Fruit fly (Drosophila melanogaster) whole organism, prepupa: Measurements from ENCODE around the gene UQCR-Q.

Source experiments
- CG10631 ChIP-seq: fragments of 200-800 bp; sonication (Bioruptor generic); optimal IDR thresholded peaks from 2 replicates; lab custom pipeline; 2016; ENCODE audit warnings: missing biosample characterization, missing genetic modification characterization
- CG11294 ChIP-seq: fragments of 200-800 bp; sonication (Bioruptor generic); IDR thresholded peaks from 2 replicates; pipeline ENCODE4 v1.3.6; 2022; ENCODE audit warnings: missing biosample characterization, missing genetic modification characterization
- CG11762 ChIP-seq: fragments of 200-800 bp; sonication (Bioruptor generic); optimal IDR thresholded peaks from 3 replicates; lab custom pipeline; 2016; ENCODE audit warnings: missing biosample characterization, missing genetic modification characterization; ENCODE audit not compliant: insufficient read depth
- CG11902 ChIP-seq: fragments of 200-800 bp; sonication (Bioruptor generic); optimal IDR thresholded peaks from 3 replicates; lab custom pipeline; 2016; ENCODE audit warnings: missing biosample characterization, missing genetic modification characterization
- CG16779 ChIP-seq: fragments of 200-800 bp; sonication (Bioruptor generic); optimal IDR thresholded peaks from 3 replicates; lab custom pipeline; 2017; ENCODE audit warnings: missing biosample characterization, mild to moderate bottlenecking, missing genetic modification characterization
- CG3032 ChIP-seq: fragments of 200-800 bp; optimal IDR thresholded peaks from 2 replicates; lab custom pipeline; 2019; ENCODE audit warnings: missing biosample characterization, mild to moderate bottlenecking, missing genetic modification characterization, moderate library complexity
- CG31627 ChIP-seq: fragments of 200-800 bp; sonication (Bioruptor generic); optimal IDR thresholded peaks from 3 replicates; lab custom pipeline; 2016; ENCODE audit warnings: missing biosample characterization, missing genetic modification characterization
- CG32006 ChIP-seq: fragments of 200-800 bp; sonication (Bioruptor generic); optimal IDR thresholded peaks from 3 replicates; lab custom pipeline; 2017; ENCODE audit warnings: missing biosample characterization, mild to moderate bottlenecking, missing genetic modification characterization
- CG34406 ChIP-seq: fragments of 200-800 bp; sonication (Bioruptor generic); optimal IDR thresholded peaks from 3 replicates; lab custom pipeline; 2016; ENCODE audit warnings: missing biosample characterization, missing genetic modification characterization
- CG3919 ChIP-seq: fragments of 200-800 bp; sonication (Bioruptor generic); optimal IDR thresholded peaks from 3 replicates; lab custom pipeline; 2016; ENCODE audit warnings: missing biosample characterization, missing genetic modification characterization
- CG4318 ChIP-seq: fragments of 200-800 bp; sonication (Bioruptor generic); optimal IDR thresholded peaks from 3 replicates; lab custom pipeline; 2017; ENCODE audit warnings: missing biosample characterization, mild to moderate bottlenecking, missing genetic modification characterization
- CG6163 ChIP-seq: fragments of 200-800 bp; sonication (Bioruptor generic); IDR thresholded peaks from 3 replicates; pipeline ENCODE4 v1.3.6; 2022; ENCODE audit warnings: missing biosample characterization, missing genetic modification characterization
- CG6276 ChIP-seq: fragments of 200-800 bp; sonication (Bioruptor generic); optimal IDR thresholded peaks from 2 replicates; lab custom pipeline; 2017; ENCODE audit warnings: missing biosample characterization, mild to moderate bottlenecking, missing genetic modification characterization
- CG6792 ChIP-seq: fragments of 200-800 bp; sonication (Bioruptor generic); optimal IDR thresholded peaks from 3 replicates; lab custom pipeline; 2016; ENCODE audit warnings: missing biosample characterization, missing genetic modification characterization
- CG6854 ChIP-seq: fragments of 200-800 bp; sonication (Bioruptor generic); optimal IDR thresholded peaks from 2 replicates; lab custom pipeline; 2017; ENCODE audit warnings: missing biosample characterization, mild to moderate bottlenecking, missing genetic modification characterization
- CG7368 ChIP-seq: fragments of 200-800 bp; sonication (Bioruptor generic); optimal IDR thresholded peaks from 3 replicates; lab custom pipeline; 2016; ENCODE audit warnings: missing biosample characterization, missing genetic modification characterization
- CG8119 ChIP-seq: fragments of 200-800 bp; sonication (Bioruptor generic); IDR thresholded peaks from 3 replicates; pipeline ENCODE4 v1.3.6; 2022; ENCODE audit warnings: missing biosample characterization, missing genetic modification characterization
- CG8319 ChIP-seq: fragments of 200-800 bp; sonication (Bioruptor generic); optimal IDR thresholded peaks from 3 replicates; lab custom pipeline; 2016; ENCODE audit warnings: missing biosample characterization, missing genetic modification characterization
- CG8632 ChIP-seq: fragments of 200-800 bp; sonication (Bioruptor generic); optimal IDR thresholded peaks from 3 replicates; lab custom pipeline; 2016; ENCODE audit warnings: missing biosample characterization, missing genetic modification characterization
- CG9139 ChIP-seq: fragments of 200-800 bp; sonication (Bioruptor generic); optimal IDR thresholded peaks from 3 replicates; lab custom pipeline; 2017; ENCODE audit warnings: missing biosample characterization, mild to moderate bottlenecking, missing genetic modification characterization
- Eip78C ChIP-seq: fragments of 200-800 bp; sonication (Bioruptor generic); peaks from one replicate; lab custom pipeline; 2016; ENCODE audit warnings: missing biosample characterization, missing genetic modification characterization
- Ets21C ChIP-seq: fragments of 200-800 bp; sonication (Bioruptor generic); optimal IDR thresholded peaks from 3 replicates; lab custom pipeline; 2016; ENCODE audit warnings: missing biosample characterization, missing genetic modification characterization
- Ets96B ChIP-seq: fragments of 200-800 bp; optimal IDR thresholded peaks from 2 replicates; lab custom pipeline; 2019; ENCODE audit warnings: missing biosample characterization, mild to moderate bottlenecking, missing genetic modification characterization, moderate library complexity
- Gug ChIP-seq: fragments of 200-800 bp; sonication (Bioruptor generic); IDR thresholded peaks from 2 replicates; pipeline ENCODE4 v1.3.6; 2022; ENCODE audit warnings: missing biosample characterization, missing genetic modification characterization
- Hr38 ChIP-seq: sonication (Bioruptor generic); optimal IDR thresholded peaks from 2 replicates; lab custom pipeline; 2016; ENCODE audit warnings: missing biosample characterization, missing genetic modification characterization
- Hr39 ChIP-seq: fragments of 200-800 bp; sonication (Bioruptor generic); optimal IDR thresholded peaks from 2 replicates; lab custom pipeline; 2016; ENCODE audit warnings: missing biosample characterization, missing genetic modification characterization
- Hr4 ChIP-seq: fragments of 200-800 bp; sonication (Bioruptor generic); optimal IDR thresholded peaks from 3 replicates; lab custom pipeline; 2016; ENCODE audit warnings: missing biosample characterization, missing genetic modification characterization
- Lpt ChIP-seq: fragments of 200-800 bp; sonication (Bioruptor generic); optimal IDR thresholded peaks from 3 replicates; lab custom pipeline; 2016; ENCODE audit warnings: missing biosample characterization, missing genetic modification characterization
- Met ChIP-seq: fragments of 200-800 bp; sonication (Bioruptor generic); optimal IDR thresholded peaks from 3 replicates; lab custom pipeline; 2016; ENCODE audit warnings: missing biosample characterization, missing genetic modification characterization
- Sox14 ChIP-seq: fragments of 200-800 bp; sonication (Bioruptor generic); optimal IDR thresholded peaks from 3 replicates; lab custom pipeline; 2016; ENCODE audit warnings: missing biosample characterization, missing genetic modification characterization
- Sox15 ChIP-seq: fragments of 200-800 bp; sonication (Bioruptor generic); optimal IDR thresholded peaks from 3 replicates; lab custom pipeline; 2016; ENCODE audit warnings: missing biosample characterization, missing genetic modification characterization
- achi ChIP-seq: fragments of 200-800 bp; sonication (Bioruptor generic); optimal IDR thresholded peaks from 3 replicates; lab custom pipeline; 2016; ENCODE audit warnings: missing biosample characterization, missing genetic modification characterization
- dsx ChIP-seq: fragments of 200-800 bp; optimal IDR thresholded peaks from 3 replicates; lab custom pipeline; 2019; ENCODE audit warnings: missing biosample characterization, mild to moderate bottlenecking, missing genetic modification characterization, moderate library complexity; ENCODE audit not compliant: poor library complexity, severe bottlenecking
- esn ChIP-seq: fragments of 200-800 bp; sonication (Bioruptor generic); optimal IDR thresholded peaks from 2 replicates; lab custom pipeline; 2016; ENCODE audit warnings: missing biosample characterization, mild to moderate bottlenecking, missing genetic modification characterization, moderate library complexity
- fd59A ChIP-seq: fragments of 200-800 bp; sonication (Bioruptor generic); optimal IDR thresholded peaks from 2 replicates; lab custom pipeline; 2017; ENCODE audit warnings: missing biosample characterization, mild to moderate bottlenecking, missing genetic modification characterization, missing genetic modification reagents
- fd85E ChIP-seq: fragments of 200-800 bp; sonication (Bioruptor generic); optimal IDR thresholded peaks from 3 replicates; lab custom pipeline; 2016; ENCODE audit warnings: missing biosample characterization, missing genetic modification characterization
- fkh ChIP-seq: fragments of 200-800 bp; sonication (Bioruptor generic); optimal IDR thresholded peaks from 3 replicates; lab custom pipeline; 2017; ENCODE audit warnings: missing biosample characterization, mild to moderate bottlenecking, missing genetic modification characterization, moderate library complexity
- pdm3 ChIP-seq: fragments of 200-800 bp; sonication (Bioruptor generic); optimal IDR thresholded peaks from 3 replicates; lab custom pipeline; 2016; ENCODE audit warnings: missing biosample characterization, missing genetic modification characterization
- salr ChIP-seq, 2 experiments: fragments of 200-800 bp; sonication (Bioruptor generic); optimal IDR thresholded peaks; 3 replicates each; lab custom pipeline; 2016 to 2018; ENCODE audit warnings: missing biosample characterization in 2 of 2, missing genetic modification characterization in 2 of 2, mild to moderate bottlenecking in 1 of 2
- spab ChIP-seq: fragments of 200-800 bp; sonication (Bioruptor generic); optimal IDR thresholded peaks from 2 replicates; lab custom pipeline; 2017; ENCODE audit warnings: missing biosample characterization, mild to moderate bottlenecking, missing genetic modification characterization, missing genetic modification reagents
- ss ChIP-seq, 2 experiments: fragments of 200-800 bp; sonication (Bioruptor generic); optimal IDR thresholded peaks; 2 replicates in 1 of 2; 3 replicates in 1 of 2; lab custom pipeline; 2017 to 2018; ENCODE audit warnings: mild to moderate bottlenecking in 2 of 2, missing biosample characterization in 2 of 2, missing genetic modification characterization in 2 of 2, moderate library complexity in 1 of 2
- svp ChIP-seq: fragments of 200-800 bp; sonication (Bioruptor generic); peaks from one replicate; lab custom pipeline; 2016; ENCODE audit warnings: missing biosample characterization, missing genetic modification characterization
- topi ChIP-seq: fragments of 200-800 bp; sonication (Bioruptor generic); optimal IDR thresholded peaks from 3 replicates; lab custom pipeline; 2016; ENCODE audit warnings: missing biosample characterization, missing genetic modification characterization

The UQCR-Q gene

DNA sequence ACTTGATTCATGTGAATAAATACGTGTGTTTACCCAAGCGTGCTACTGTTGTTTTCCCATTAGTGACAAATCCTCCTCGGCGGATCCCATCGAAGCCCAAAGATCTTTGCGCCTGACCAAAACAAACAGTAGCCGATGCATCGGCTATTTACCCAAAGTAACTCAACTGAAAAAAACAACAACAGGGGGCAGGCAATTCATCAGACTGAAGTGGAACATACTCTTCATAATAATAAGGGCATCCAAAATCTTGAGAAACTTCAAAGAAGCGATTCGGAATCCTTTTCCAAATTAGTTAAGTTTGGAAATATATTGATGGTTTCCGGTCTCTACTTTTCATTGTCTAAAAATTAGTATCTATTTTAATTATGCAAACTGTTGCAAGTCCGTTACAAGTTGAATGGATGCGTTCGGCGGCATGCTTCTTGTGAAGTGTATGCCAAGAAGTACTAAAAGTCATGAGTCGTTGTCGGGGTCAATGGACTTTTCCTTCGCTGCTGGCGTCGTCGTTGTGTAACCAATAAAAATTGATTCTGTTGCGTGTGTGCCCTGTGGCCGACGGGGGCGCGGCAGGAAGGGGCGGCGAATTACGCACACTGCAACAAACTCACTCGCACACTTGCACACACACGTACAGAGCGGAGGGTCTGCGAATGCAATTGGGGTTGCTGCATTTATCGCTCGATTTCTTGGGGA lies 20.9 kb downstream of the UQCR-Q start (continued):
- peak; percentile 43 for TF ChIP-seq dsx (GFP tag; lab: Kevin White, UChicago)
- peak; percentile 63 for TF ChIP-seq spab (GFP tag; lab: Kevin White, UChicago)
- TF ChIP-seq topi (GFP tag; lab: Kevin White, UChicago), result peak; percentile 83
- TF ChIP-seq svp (GFP tag; lab: Kevin White, UChicago), result peak; percentile 95
- TF ChIP-seq ss (GFP tag; optimal IDR thresholded peaks at IDR 0.05; lab: Kevin White, UChicago), result peak; percentile 60 to 96
- peak; percentile 54 for TF ChIP-seq CG3032
- peak; percentile 68 for TF ChIP-seq CG34406 (GFP tag; lab: Kevin White, UChicago)
- no peak for TF ChIP-seq CG9139 (GFP tag; lab: Kevin White, UChicago)
- no peak for TF ChIP-seq fd85E (GFP tag; lab: Kevin White, UChicago)
- TF ChIP-seq Lpt (GFP tag; lab: Kevin White, UChicago), result no peak
- TF ChIP-seq Gug (GFP tag; lab: Robert Waterston, UW), result no peak
- peak; percentile 77 for TF ChIP-seq pdm3 (GFP tag; lab: Kevin White, UChicago)
- peak; percentile 71 for TF ChIP-seq CG3919 (GFP tag; lab: Kevin White, UChicago)
- TF ChIP-seq CG7368, result peak; percentile 67
- TF ChIP-seq CG8632 (GFP tag; lab: Kevin White, UChicago), result peak; percentile 55
- TF ChIP-seq CG6276 (GFP tag; lab: Kevin White, UChicago), result peak; percentile 26
- TF ChIP-seq CG6163 (GFP tag; lab: Robert Waterston, UW), result peak; percentile 69; the same call in 2 of the 3 replicates
- no peak for TF ChIP-seq CG11294
- TF ChIP-seq Met (GFP tag; lab: Kevin White, UChicago), result peak; percentile 84
- peak; percentile 61 for TF ChIP-seq CG11902 (GFP tag; lab: Kevin White, UChicago)
- TF ChIP-seq CG8319, result peak; percentile 56
- TF ChIP-seq Sox14, result peak; percentile 80
- peak; percentile 44 for TF ChIP-seq CG10631 (GFP tag; lab: Kevin White, UChicago)

DNA sequence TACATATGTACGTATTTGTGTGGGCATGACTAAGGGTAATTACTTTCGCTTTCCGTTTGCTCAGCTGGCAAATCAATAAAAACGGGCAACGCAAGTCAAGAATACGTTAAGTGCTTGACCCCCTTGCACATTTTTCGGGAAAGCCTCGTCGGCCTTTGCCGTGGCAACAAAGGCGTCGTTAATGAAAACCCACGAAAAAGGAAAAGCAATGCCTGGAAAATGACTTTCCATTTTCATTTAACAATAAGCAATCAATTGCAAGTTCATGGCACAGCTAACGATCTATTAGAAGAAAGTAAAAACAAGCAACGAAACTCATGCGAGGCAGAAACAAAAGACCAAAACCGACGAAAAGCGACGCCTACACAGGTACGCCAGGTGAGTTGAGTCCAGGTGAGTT lies 21.5 kb downstream of the UQCR-Q start:
- TF ChIP-seq dsx (GFP tag; lab: Kevin White, UChicago) (no peak), CG8632 (GFP tag; lab: Kevin White, UChicago) (no peak), Hr4 (GFP tag; lab: Kevin White, UChicago) (no peak), fd59A (GFP tag; lab: Kevin White, UChicago) (no peak), CG4318 (GFP tag; lab: Kevin White, UChicago) (no peak), achi (GFP tag; lab: Kevin White, UChicago) (no peak), CG6163 (GFP tag; lab: Robert Waterston, UW) (no peak)

DNA sequence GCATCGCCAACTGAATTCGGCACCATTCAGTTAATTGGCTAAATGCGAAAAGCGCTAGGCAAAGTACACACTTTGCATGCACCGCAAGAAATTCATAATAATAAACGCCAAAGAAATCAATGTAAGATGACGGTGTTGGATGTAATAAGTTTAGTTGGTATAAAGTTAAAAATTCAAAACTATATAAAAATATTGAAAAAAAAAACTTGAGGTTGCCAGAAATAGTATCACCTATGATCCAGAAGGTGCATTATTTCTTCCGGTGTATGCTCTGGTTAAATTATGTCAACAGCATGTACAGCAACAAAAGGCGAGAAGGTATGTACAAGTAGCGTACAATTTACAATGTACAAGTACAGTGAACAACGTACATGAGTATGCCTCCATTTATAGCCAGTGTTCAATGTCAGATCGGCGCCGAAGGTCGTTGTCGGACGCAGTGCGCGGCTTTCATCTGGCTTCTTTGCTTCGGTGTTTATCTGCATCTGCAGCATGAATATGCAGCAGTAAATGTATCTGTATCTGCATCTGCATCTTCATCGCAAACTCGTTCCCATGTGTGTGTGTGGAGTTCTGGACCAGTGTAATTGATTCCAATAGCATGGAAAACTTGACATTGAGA lies 22.4 kb downstream of the UQCR-Q start:
- TF ChIP-seq ss (GFP tag; optimal IDR thresholded peaks at IDR 0.05; lab: Kevin White, UChicago), result peak; percentile 69 to 88
- peak; percentile 87 for TF ChIP-seq CG32006
- no peak for TF ChIP-seq CG6854
- TF ChIP-seq fd85E (GFP tag; lab: Kevin White, UChicago), result no peak
- TF ChIP-seq Sox14, result peak; percentile 85
- peak; percentile 61 to 82 for TF ChIP-seq salr (GFP tag; optimal IDR thresholded peaks at IDR 0.05; lab: Kevin White, UChicago)
- peak; percentile 81 for TF ChIP-seq Ets96B (tag; lab: Kevin White, UChicago)
- no peak for TF ChIP-seq Hr38
- TF ChIP-seq CG6792 (GFP tag; lab: Kevin White, UChicago), result peak; percentile 75
- peak; percentile 80 for TF ChIP-seq CG8632 (GFP tag; lab: Kevin White, UChicago)
- peak; percentile 71 for TF ChIP-seq CG8319
- peak; percentile 73 for TF ChIP-seq CG16779 (tag; lab: Kevin White, UChicago)
- peak; percentile 78 for TF ChIP-seq fd59A (GFP tag; lab: Kevin White, UChicago)
- TF ChIP-seq Met (GFP tag; lab: Kevin White, UChicago), result peak; percentile 51
- TF ChIP-seq Hr39 (GFP tag; lab: Kevin White, UChicago), result peak; percentile 46
- TF ChIP-seq fkh (GFP tag; lab: Kevin White, UChicago), result peak; percentile 2
- peak; percentile 65 for TF ChIP-seq CG11902 (GFP tag; lab: Kevin White, UChicago)
- TF ChIP-seq CG6163 (GFP tag; lab: Robert Waterston, UW), result peak; percentile 85
- TF ChIP-seq spab (GFP tag; lab: Kevin White, UChicago), result peak; percentile 82
- TF ChIP-seq Hr4 (GFP tag; lab: Kevin White, UChicago), result peak; percentile 91
- peak; percentile 85 for TF ChIP-seq CG10631 (GFP tag; lab: Kevin White, UChicago)
- TF ChIP-seq Eip78C (GFP tag; lab: Kevin White, UChicago), result peak; percentile 98
- TF ChIP-seq CG8119 (GFP tag; lab: Robert Waterston, UW), result peak; percentile 86
- peak; percentile 72 for TF ChIP-seq Lpt (GFP tag; lab: Kevin White, UChicago)
- TF ChIP-seq Sox15 (GFP tag; lab: Kevin White, UChicago), result peak; percentile 68
- TF ChIP-seq dsx (GFP tag; lab: Kevin White, UChicago), result peak; percentile 71
- TF ChIP-seq CG11762 (GFP tag; lab: Kevin White, UChicago), result peak; percentile 77
- peak; percentile 43 for TF ChIP-seq CG31627
- no peak for TF ChIP-seq Ets21C (GFP tag; lab: Kevin White, UChicago)
- peak; percentile 63 for TF ChIP-seq esn (GFP tag; lab: Kevin White, UChicago)
